Fruit fly (Drosophila melanogaster) whole organism, embryonic: ENCODE data around the gene Exd2.

Experiments
- ATbp ChIP-seq: fragments of 200-800 bp; sonication (Bioruptor generic); optimal IDR thresholded peaks from 2 replicates; lab custom pipeline; 2017; ENCODE audit warnings: missing biosample characterization, mild to moderate bottlenecking, missing genetic modification characterization, missing genetic modification reagents
- Atf-2 ChIP-seq: fragments of 200-800 bp; sonication (Bioruptor generic); optimal IDR thresholded peaks from 2 replicates; lab custom pipeline; 2016; ENCODE audit warnings: missing biosample characterization, missing genetic modification characterization
- B-H2 ChIP-seq: fragments of 200-800 bp; sonication (Bioruptor generic); optimal IDR thresholded peaks from 2 replicates; lab custom pipeline; 2018; ENCODE audit warnings: missing biosample characterization, mild to moderate bottlenecking, missing genetic modification characterization
- Blimp-1 ChIP-seq: fragments of 200-800 bp; sonication (Bioruptor generic); optimal IDR thresholded peaks from 3 replicates; lab custom pipeline; 2018; ENCODE audit warnings: missing biosample characterization, missing genetic modification characterization, mild to moderate bottlenecking, moderate library complexity, missing genetic modification reagents
- CG1024 ChIP-seq: fragments of 200-800 bp; sonication (Bioruptor generic); IDR thresholded peaks from 2 replicates; pipeline ENCODE4 v1.3.6; 2022; ENCODE audit warnings: missing biosample characterization, missing genetic modification characterization
- CG10267 ChIP-seq: fragments of 200-800 bp; sonication (Bioruptor generic); optimal IDR thresholded peaks from 2 replicates; lab custom pipeline; 2018; ENCODE audit warnings: missing biosample characterization, mild to moderate bottlenecking, missing genetic modification characterization, moderate library complexity
- CG11560 ChIP-seq: fragments of 200-800 bp; sonication (Bioruptor generic); IDR thresholded peaks from 3 replicates; pipeline ENCODE4 v1.3.6; 2022; ENCODE audit warnings: missing biosample characterization, missing genetic modification characterization
- CG11695 ChIP-seq: fragments of 200-800 bp; sonication (Bioruptor generic); IDR thresholded peaks from 3 replicates; pipeline ENCODE4 v1.3.6; 2022; ENCODE audit warnings: missing biosample characterization, missing genetic modification characterization
- CG1233 ChIP-seq: fragments of 200-800 bp; sonication (Bioruptor generic); optimal IDR thresholded peaks from 4 replicates; lab custom pipeline; 2018; ENCODE audit warnings: missing biosample characterization, mild to moderate bottlenecking, missing genetic modification characterization
- CG12659 ChIP-seq: fragments of 200-800 bp; sonication (Bioruptor generic); optimal IDR thresholded peaks from 3 replicates; lab custom pipeline; 2017; ENCODE audit warnings: mild to moderate bottlenecking, missing biosample characterization, missing genetic modification reagents, missing genetic modification characterization
- CG15514 ChIP-seq: fragments of 200-800 bp; sonication (Bioruptor generic); optimal IDR thresholded peaks from 3 replicates; lab custom pipeline; 2017; ENCODE audit warnings: missing biosample characterization, missing genetic modification characterization, mild to moderate bottlenecking, moderate library complexity, missing genetic modification reagents
- CG15601 ChIP-seq: fragments of 200-800 bp; sonication (Bioruptor generic); optimal IDR thresholded peaks from 3 replicates; lab custom pipeline; 2019; ENCODE audit warnings: missing biosample characterization, mild to moderate bottlenecking, missing genetic modification characterization, moderate library complexity
- CG17912 ChIP-seq: fragments of 200-800 bp; sonication (Bioruptor generic); optimal IDR thresholded peaks from 2 replicates; lab custom pipeline; 2018; ENCODE audit warnings: missing biosample characterization, mild to moderate bottlenecking, missing genetic modification characterization
- CG2120 ChIP-seq: fragments of 200-800 bp; sonication (Bioruptor generic); optimal IDR thresholded peaks from 3 replicates; lab custom pipeline; 2016; ENCODE audit warnings: missing biosample characterization, missing genetic modification characterization
- CG43689 ChIP-seq: fragments of 200-800 bp; sonication (Bioruptor generic); IDR thresholded peaks from 2 replicates; pipeline ENCODE4 v1.3.6; 2022; ENCODE audit warnings: missing biosample characterization, missing genetic modification characterization
- CG4707 ChIP-seq: fragments of 200-800 bp; sonication (Bioruptor generic); optimal IDR thresholded peaks from 2 replicates; lab custom pipeline; 2018; ENCODE audit warnings: missing biosample characterization, mild to moderate bottlenecking, missing genetic modification characterization, moderate library complexity
- CG5245 ChIP-seq: fragments of 200-800 bp; sonication (Bioruptor generic); optimal IDR thresholded peaks from 3 replicates; lab custom pipeline; 2016; ENCODE audit warnings: missing biosample characterization, missing genetic modification characterization
- CG6272 ChIP-seq: fragments of 200-800 bp; sonication (Bioruptor generic); IDR thresholded peaks from 2 replicates; pipeline ENCODE4 v1.3.6; 2022; ENCODE audit warnings: missing biosample characterization, missing genetic modification characterization
- CG8765 ChIP-seq: fragments of 200-800 bp; sonication (Bioruptor generic); IDR thresholded peaks from 2 replicates; pipeline ENCODE4 v1.3.6; 2022; ENCODE audit warnings: missing biosample characterization, missing genetic modification characterization
- Dp ChIP-seq: fragments of 200-800 bp; sonication (Bioruptor generic); optimal IDR thresholded peaks from 2 replicates; lab custom pipeline; 2018; ENCODE audit warnings: missing biosample characterization, mild to moderate bottlenecking, missing genetic modification characterization, moderate library complexity
- E2f2 ChIP-seq: fragments of 200-800 bp; sonication (Bioruptor generic); IDR thresholded peaks from 2 replicates; pipeline ENCODE4 v1.3.6; 2022; ENCODE audit warnings: missing biosample characterization, missing genetic modification characterization
- Ets65A ChIP-seq: fragments of 200-800 bp; sonication (Bioruptor generic); peaks from one replicate; lab custom pipeline; 2016; ENCODE audit warnings: missing biosample characterization, missing genetic modification characterization
- Fer1 ChIP-seq: fragments of 200-800 bp; sonication (Bioruptor generic); optimal IDR thresholded peaks from 2 replicates; lab custom pipeline; 2017; ENCODE audit warnings: missing biosample characterization, mild to moderate bottlenecking, missing genetic modification characterization
- Gsc ChIP-seq: fragments of 200-800 bp; sonication (Bioruptor generic); IDR thresholded peaks from 2 replicates; pipeline ENCODE4 v1.3.6; 2022; ENCODE audit warnings: missing biosample characterization, missing genetic modification characterization
- HLH4C ChIP-seq: fragments of 200-800 bp; sonication (Bioruptor generic); IDR thresholded peaks from 3 replicates; pipeline ENCODE4 v1.3.6; 2022; ENCODE audit warnings: missing biosample characterization, missing genetic modification characterization; ENCODE audit not compliant: partially characterized antibody
- HmgZ ChIP-seq: fragments of 200-800 bp; sonication (Bioruptor generic); optimal IDR thresholded peaks from 2 replicates; lab custom pipeline; 2018; ENCODE audit warnings: missing biosample characterization, mild to moderate bottlenecking, missing genetic modification characterization
- MBD-R2 ChIP-seq: fragments of 200-800 bp; sonication (Bioruptor generic); IDR thresholded peaks from 2 replicates; pipeline ENCODE4 v1.3.6; 2022; ENCODE audit warnings: missing biosample characterization, missing genetic modification characterization
- MESR4 ChIP-seq: fragments of 200-800 bp; sonication (Bioruptor generic); optimal IDR thresholded peaks from 2 replicates; lab custom pipeline; 2018; ENCODE audit warnings: missing biosample characterization, mild to moderate bottlenecking, missing genetic modification characterization, moderate library complexity
- Med ChIP-seq: fragments of 200-800 bp; sonication (Bioruptor generic); peaks from one replicate; lab custom pipeline; 2016; ENCODE audit warnings: missing biosample characterization, missing genetic modification characterization, mild to moderate bottlenecking, inconsistent platforms, moderate library complexity
- NfI ChIP-seq: fragments of 200-800 bp; sonication (Bioruptor generic); optimal IDR thresholded peaks from 3 replicates; lab custom pipeline; 2018; ENCODE audit warnings: missing biosample characterization, mild to moderate bottlenecking, missing genetic modification characterization, moderate library complexity
- Taf1 ChIP-seq: fragments of 200-800 bp; sonication (Bioruptor generic); IDR thresholded peaks from 2 replicates; pipeline ENCODE4 v1.3.6; 2022; ENCODE audit warnings: missing biosample characterization, missing genetic modification characterization
- YL-1 ChIP-seq: fragments of 200-800 bp; sonication (Bioruptor generic); optimal IDR thresholded peaks from 3 replicates; lab custom pipeline; 2017; ENCODE audit warnings: missing biosample characterization, mild to moderate bottlenecking, missing genetic modification characterization
- chinmo ChIP-seq: fragments of 200-800 bp; sonication (Bioruptor generic); IDR thresholded peaks from 4 replicates; pipeline ENCODE4 v1.3.6; 2022; ENCODE audit warnings: missing biosample characterization, missing genetic modification characterization; ENCODE audit not compliant: partially characterized antibody
- chm ChIP-seq: fragments of 200-800 bp; sonication (Bioruptor generic); IDR thresholded peaks from 2 replicates; pipeline ENCODE4 v1.3.6; 2022; ENCODE audit warnings: missing biosample characterization, missing genetic modification characterization
- crc ChIP-seq: fragments of 200-800 bp; sonication (Bioruptor generic); optimal IDR thresholded peaks from 2 replicates; lab custom pipeline; 2016; ENCODE audit warnings: missing biosample characterization, missing genetic modification characterization
- croc ChIP-seq: fragments of 200-800 bp; sonication (Bioruptor generic); conservative IDR thresholded peaks from 3 replicates; pipeline ENCODE4 v1.3.6; 2022; ENCODE audit warnings: missing biosample characterization, missing genetic modification characterization
- grau ChIP-seq: fragments of 200-800 bp; optimal IDR thresholded peaks from 3 replicates; lab custom pipeline; 2019; ENCODE audit warnings: missing biosample characterization, mild to moderate bottlenecking, missing genetic modification characterization, moderate library complexity
- grn ChIP-seq: fragments of 200-800 bp; sonication (Bioruptor generic); optimal IDR thresholded peaks from 3 replicates; lab custom pipeline; 2017; ENCODE audit warnings: missing biosample characterization, missing genetic modification characterization
- lilli ChIP-seq: fragments of 200-800 bp; sonication (Bioruptor generic); optimal IDR thresholded peaks from 3 replicates; lab custom pipeline; 2016; ENCODE audit warnings: missing biosample characterization, missing genetic modification characterization
- pho ChIP-seq: fragments of 200-800 bp; sonication (Bioruptor generic); optimal IDR thresholded peaks from 2 replicates; lab custom pipeline; 2016; ENCODE audit warnings: missing biosample characterization, missing genetic modification characterization
- pzg ChIP-seq: fragments of 200-800 bp; sonication (Bioruptor generic); optimal IDR thresholded peaks from 3 replicates; lab custom pipeline; 2018; ENCODE audit warnings: missing biosample characterization, mild to moderate bottlenecking, missing genetic modification characterization, moderate library complexity
- scrt ChIP-seq: fragments of 200-800 bp; sonication (Bioruptor generic); optimal IDR thresholded peaks from 2 replicates; lab custom pipeline; 2018; ENCODE audit warnings: missing biosample characterization, mild to moderate bottlenecking, missing genetic modification characterization, moderate library complexity
- so ChIP-seq: fragments of 200-800 bp; sonication (Bioruptor generic); IDR thresholded peaks from 3 replicates; pipeline ENCODE4 v1.3.6; 2022; ENCODE audit warnings: missing biosample characterization, missing genetic modification characterization
- sob ChIP-seq: fragments of 200-800 bp; sonication (Bioruptor generic); IDR thresholded peaks from 2 replicates; pipeline ENCODE4 v1.3.6; 2022; ENCODE audit warnings: missing biosample characterization, missing genetic modification characterization
- ttk ChIP-seq: fragments of 200-800 bp; sonication (Bioruptor generic); IDR thresholded peaks from 2 replicates; pipeline ENCODE4 v2.1.2; 2022; ENCODE audit warnings: missing biosample characterization, missing genetic modification characterization

Gene Exd2

dm6 chr3R:11431395-11431977 is 4.0 kb downstream of the Exd2 start, which contains the start of the genes RpL24-like and CG5276 (continued):
- TF ChIP-seq CG4707: no peak
- no peak for TF ChIP-seq CG43689
- TF ChIP-seq grn (GFP tag; lab: Kevin White, UChicago): no peak
- TF ChIP-seq Atf-2 (GFP tag; lab: Kevin White, UChicago): no peak
- TF ChIP-seq HLH4C (GFP tag; lab: Robert Waterston, UW): peak; percentile 57; the same call in 2 of the 3 replicates
- TF ChIP-seq CG5245 (GFP tag; lab: Kevin White, UChicago): no peak
- TF ChIP-seq, all 482 proteins: peak for 101

dm6 chr3R:11430307-11430706 is 5.2 kb downstream of the Exd2 start:
- no peak for TF ChIP-seq croc (GFP tag; lab: Robert Waterston, UW)
- peak; percentile 58 for TF ChIP-seq Ets65A

- TF ChIP-seq YL-1 (peak; percentile 7), Blimp-1 (GFP tag; lab: Kevin White, UChicago) (no peak), pho (GFP tag; lab: Kevin White, UChicago) (no peak), ttk (GFP tag; lab: Robert Waterston, UW) (no peak), Taf1 (peak; percentile 16; the same call in 1 of the 2 replicates), CG15514 (GFP tag; lab: Kevin White, UChicago) (peak; percentile 1), E2f2 (GFP tag; lab: Robert Waterston, UW) (peak; percentile 86), CG10267 (tag; lab: Kevin White, UChicago) (peak; percentile 73), chinmo (GFP tag; lab: Robert Waterston, UW) (0 out of 4 replicates have a peak, but pooled peaks have one; percentile 22), sob (GFP tag; lab: Robert Waterston, UW) (0 out of 2 replicates have a peak, but pooled peaks have one; percentile 8), lilli (GFP tag; lab: Kevin White, UChicago) (peak; percentile 16), Med (GFP tag; lab: Kevin White, UChicago) (peak; percentile 71), Fer1 (GFP tag; lab: Kevin White, UChicago) (peak; percentile 21), pzg (GFP tag; lab: Kevin White, UChicago) (peak; percentile 25), CG11560 (no peak), B-H2 (GFP tag; lab: Kevin White, UChicago) (peak; percentile 28), HLH4C (GFP tag; lab: Robert Waterston, UW) (0 out of 3 replicates have a peak, but pooled peaks have one; percentile 24), MBD-R2 (GFP tag; lab: Robert Waterston, UW) (peak; percentile 41; the same call in 1 of the 2 replicates), scrt (GFP tag; lab: Kevin White, UChicago) (no peak), HmgZ (peak; percentile 24), Dp (GFP tag; lab: Kevin White, UChicago) (peak; percentile 85), CG12659 (GFP tag; lab: Kevin White, UChicago) (peak; percentile 24), CG2120 (GFP tag; lab: Kevin White, UChicago) (peak; percentile 30), MESR4 (GFP tag; lab: Kevin White, UChicago) (peak; percentile 27)
These were observed 5.7 kb downstream of the Exd2 start, which contains the start of gene Dtd for dm6 chr3R:11429814-11430213. TSS of gene Dtd (plus strand) at chr3R:11430061.

- peak; percentile 82 for TF ChIP-seq crc (GFP tag; lab: Kevin White, UChicago)
- peak; percentile 98 for TF ChIP-seq lilli (GFP tag; lab: Kevin White, UChicago)
- TF ChIP-seq CG1024 (GFP tag; lab: Robert Waterston, UW): peak; percentile 86
- peak; percentile 97 for TF ChIP-seq CG6272 (GFP tag; lab: Robert Waterston, UW)
- TF ChIP-seq CG1233 (GFP tag; lab: Kevin White, UChicago): peak; percentile 85
- no peak for TF ChIP-seq ATbp (GFP tag; lab: Kevin White, UChicago)
- TF ChIP-seq CG11695 (GFP tag; lab: Robert Waterston, UW): peak; percentile 90
- TF ChIP-seq so: peak; percentile 91; the same call in 2 of the 3 replicates
- peak; percentile 89 for TF ChIP-seq grau (tag; lab: Kevin White, UChicago)
- TF ChIP-seq chm (GFP tag; lab: Robert Waterston, UW): peak; percentile 80
- TF ChIP-seq CG15601 (tag; lab: Kevin White, UChicago): peak; percentile 86
- peak; percentile 93 for TF ChIP-seq CG8765 (GFP tag; lab: Robert Waterston, UW)
- peak; percentile 90 for TF ChIP-seq NfI (GFP tag; lab: Kevin White, UChicago)
- TF ChIP-seq Gsc: peak; percentile 81
- TF ChIP-seq CG4707: peak; percentile 39
- TF ChIP-seq CG17912 (GFP tag; lab: Kevin White, UChicago): peak; percentile 4
These were observed 13.8 kb downstream of the Exd2 start, which contains the start of the genes ninaG and Sptz for dm6 chr3R:11421643-11422122. TSS of gene ninaG (minus strand) at chr3R:11421693. TSS of gene Sptz (plus strand) at chr3R:11422092.
